Worm (Caenorhabditis elegans): ENCODE data around the gene F52E4.5.

ce11 chrX:3126233-3126632 is 39.1 kb upstream of the F52E4.5 start:
- no peak for TF ChIP-seq W03F9.2 (tag; optimal IDR thresholded peaks at IDR 0.05)
- peak; percentile 77 for TF ChIP-seq him-1 (tag; optimal IDR thresholded peaks at IDR 0.05)
- TF ChIP-seq dao-5 (tag; optimal IDR thresholded peaks at IDR 0.05): no peak
